Worm (Caenorhabditis elegans): ENCODE results near the gene smcr-8.

The smcr-8 gene

ce11 chrIII:5022964-5023363, 23.8 kb downstream of the smcr-8 start, which contains the start of gene R144.13:
Gene R144.13 (plus strand): TSS chrIII:5023264.
- no peak for TF ChIP-seq saeg-2 (GFP tag; IDR thresholded peaks at IDR 0.05)
- TF ChIP-seq aha-1 (tag), result peak; percentile 19

ce11 chrIII:5023642-5024041, 24.5 kb downstream of the smcr-8 start:
- TF ChIP-seq aha-1 (tag) (peak; percentile 92), lin-13 (GFP tag; optimal IDR thresholded peaks at IDR 0.05) (no peak), cey-2 (tag; optimal IDR thresholded peaks at IDR 0.05; ENCODE audit: borderline replicate concordance, insufficient read depth) (no peak), snpc-4 (tag; optimal IDR thresholded peaks at IDR 0.05) (no peak)

- no peak for TF ChIP-seq ceh-62 (tag; optimal IDR thresholded peaks at IDR 0.05)
- no peak for TF ChIP-seq Y5F2A.4 (GFP tag; optimal IDR thresholded peaks at IDR 0.05)
- TF ChIP-seq daf-19 (GFP tag; conservative IDR thresholded peaks at IDR 0.05), result no peak
- no peak for TF ChIP-seq nhr-111 (GFP tag; optimal IDR thresholded peaks at IDR 0.05)
- TF ChIP-seq aly-2 (tag; optimal IDR thresholded peaks at IDR 0.05), result no peak
- no peak for TF ChIP-seq daf-8 (GFP tag; IDR thresholded peaks at IDR 0.05)
- peak; percentile 64 for TF ChIP-seq hlh-11 (tag; optimal IDR thresholded peaks at IDR 0.05)
- TF ChIP-seq rbr-2 (tag; optimal IDR thresholded peaks at IDR 0.05), result peak; percentile 34
- peak; percentile 62 for TF ChIP-seq hmg-1.1 (GFP tag; IDR thresholded peaks at IDR 0.05)
- TF ChIP-seq snpc-4 (tag; optimal IDR thresholded peaks at IDR 0.05), result no peak
- TF ChIP-seq lin-1 (GFP tag; IDR thresholded peaks at IDR 0.05), result no peak
- peak; percentile 61 for TF ChIP-seq dpl-1 (GFP tag; optimal IDR thresholded peaks at IDR 0.05)
- TF ChIP-seq lin-39 (tag; optimal IDR thresholded peaks at IDR 0.05), result no peak
- TF ChIP-seq ZK546.5 (tag; optimal IDR thresholded peaks at IDR 0.05), result no peak
- no peak for TF ChIP-seq dmd-8 (GFP tag; IDR thresholded peaks at IDR 0.05)
- no peak for TF ChIP-seq madf-5 (GFP tag; IDR thresholded peaks at IDR 0.05)
- TF ChIP-seq nhr-25 (tag; optimal IDR thresholded peaks at IDR 0.05; ENCODE audit: borderline replicate concordance, insufficient read depth), result no peak
- TF ChIP-seq egl-27 (tag; optimal IDR thresholded peaks at IDR 0.05), result no peak
- TF ChIP-seq nhr-48 (tag; optimal IDR thresholded peaks at IDR 0.05), result no peak
- TF ChIP-seq ceh-20 (GFP tag; IDR thresholded peaks at IDR 0.05), result no peak
- peak; percentile 33; the same call in 1 of the 2 replicates for TF ChIP-seq set-16 (GFP tag; IDR thresholded peaks at IDR 0.05)
- TF ChIP-seq tra-1 (GFP tag; IDR thresholded peaks at IDR 0.05), result no peak
- TF ChIP-seq ctbp-1 (GFP tag; IDR thresholded peaks at IDR 0.05), result no peak
- TF ChIP-seq mxl-3 (GFP tag; optimal IDR thresholded peaks at IDR 0.05), result peak; percentile 81
- TF ChIP-seq F49E8.2 (tag; optimal IDR thresholded peaks at IDR 0.05; ENCODE audit: borderline replicate concordance), result no peak
- TF ChIP-seq nhr-76 (tag; optimal IDR thresholded peaks at IDR 0.05), result no peak
- TF ChIP-seq attf-4 (tag; optimal IDR thresholded peaks at IDR 0.05), result no peak
- TF ChIP-seq fos-1 (tag; optimal IDR thresholded peaks at IDR 0.05), result no peak
- TF ChIP-seq nhr-11 (tag; optimal IDR thresholded peaks at IDR 0.05), result peak; percentile 41
- TF ChIP-seq T26A8.4 (GFP tag; IDR thresholded peaks at IDR 0.05), result no peak
- TF ChIP-seq ceh-44 (GFP tag; IDR thresholded peaks at IDR 0.05), result no peak
- no peak for TF ChIP-seq T20F7.1 (GFP tag; optimal IDR thresholded peaks at IDR 0.05)
- no peak for TF ChIP-seq mxl-2 (GFP tag; conservative IDR thresholded peaks at IDR 0.05)
- peak; percentile 58 for TF ChIP-seq ceh-28 (tag; optimal IDR thresholded peaks at IDR 0.05)
- TF ChIP-seq pqm-1 (tag; optimal IDR thresholded peaks at IDR 0.05), result no peak
- no peak for TF ChIP-seq lin-15B (tag; optimal IDR thresholded peaks at IDR 0.05)
- TF ChIP-seq unc-62 (GFP tag; optimal IDR thresholded peaks at IDR 0.05 in 1 of 2), result no peak
- no peak for TF ChIP-seq unc-62 (tag; optimal IDR thresholded peaks at IDR 0.05)
- no peak for TF ChIP-seq php-3 (GFP tag; IDR thresholded peaks at IDR 0.05)
- TF ChIP-seq lir-3 (tag; optimal IDR thresholded peaks at IDR 0.05), result no peak
- TF ChIP-seq dmd-6 (GFP tag; IDR thresholded peaks at IDR 0.05), result peak; percentile 13; the same call in 1 of the 2 replicates
- no peak for TF ChIP-seq fkh-10 (GFP tag; optimal IDR thresholded peaks at IDR 0.05)
- TF ChIP-seq saeg-2 (GFP tag; IDR thresholded peaks at IDR 0.05), result no peak
- no peak for TF ChIP-seq ZK337.2 (GFP tag; IDR thresholded peaks at IDR 0.05)
- no peak; the same call in 1 of the 2 replicates for TF ChIP-seq nhr-42 (GFP tag; IDR thresholded peaks at IDR 0.05)
Observed at ce11 chrIII:5024393-5024964, 25.3 kb downstream of the smcr-8 start, which contains the start of gene pcf-11. Gene pcf-11 (plus strand): TSS chrIII:5024914.
